Worm (Caenorhabditis elegans) whole organism, L4 larva: ENCODE data around the gene mig-13.
A peak's percentile ranks its signal among the peaks of the same experiment; 100 is the strongest.

Source experiments
- F26F4.8 ChIP-seq: fragments of 200-800 bp; sonication (Bioruptor generic); conservative IDR thresholded peaks from 2 replicates; pipeline ENCODE4 v1.3.6; 2022; ENCODE audit warnings: missing genetic modification characterization, missing compliant biosample characterization
- T26A8.4 ChIP-seq: fragments of 200-800 bp; sonication (Bioruptor generic); IDR thresholded peaks from 2 replicates; pipeline ENCODE4 v1.3.6; 2022; ENCODE audit warnings: missing genetic modification characterization, missing compliant biosample characterization
- arid-1 ChIP-seq: fragments of 200-800 bp; sonication (Bioruptor generic); conservative IDR thresholded peaks from 2 replicates; pipeline ENCODE4 v1.3.6; 2022; ENCODE audit warnings: missing genetic modification reagents, missing genetic modification characterization, missing compliant biosample characterization
- daf-16 ChIP-seq, 3 experiments: sonication (generic microtip); optimal IDR thresholded peaks; 2 replicates each; lab custom pipeline; 2016 to 2017; ENCODE audit warnings: missing genetic modification characterization in 3 of 3, missing genetic modification reagents in 3 of 3, mild to moderate bottlenecking in 2 of 3, missing compliant biosample characterization in 2 of 3, missing biosample characterization in 1 of 3, moderate library complexity in 1 of 3
- egl-27 ChIP-seq: sonication (generic microtip); optimal IDR thresholded peaks from 3 replicates; lab custom pipeline; 2017; ENCODE audit warnings: missing biosample characterization, missing genetic modification reagents, missing genetic modification characterization
- mdl-1 ChIP-seq, 2 experiments: fragments of 150-350 bp in 1 of 2; sonication (generic microtip) in 1 of 2; optimal IDR thresholded peaks; 2 replicates each; lab custom pipeline; 2014 to 2017; ENCODE audit warnings: missing biosample characterization in 2 of 2, missing genetic modification characterization in 2 of 2
- mdt-29 ChIP-seq: fragments of 200-800 bp; sonication (Bioruptor generic); IDR thresholded peaks from 2 replicates; pipeline ENCODE4 v1.3.6; 2022; ENCODE audit warnings: missing genetic modification reagents, missing genetic modification characterization, missing compliant biosample characterization
- unc-62 ChIP-seq, 3 experiments: fragments of 150-350 bp in 1 of 3; sonication (generic microtip); optimal IDR thresholded peaks in 2 of 3; peaks in 1 of 3; 1 replicate in 1 of 3; 2 replicates in 2 of 3; lab custom pipeline; 2014 to 2017; ENCODE audit warnings: missing biosample characterization in 3 of 3, missing genetic modification characterization in 3 of 3, missing genetic modification reagents in 3 of 3, missing genotype in 1 of 3

DNA sequence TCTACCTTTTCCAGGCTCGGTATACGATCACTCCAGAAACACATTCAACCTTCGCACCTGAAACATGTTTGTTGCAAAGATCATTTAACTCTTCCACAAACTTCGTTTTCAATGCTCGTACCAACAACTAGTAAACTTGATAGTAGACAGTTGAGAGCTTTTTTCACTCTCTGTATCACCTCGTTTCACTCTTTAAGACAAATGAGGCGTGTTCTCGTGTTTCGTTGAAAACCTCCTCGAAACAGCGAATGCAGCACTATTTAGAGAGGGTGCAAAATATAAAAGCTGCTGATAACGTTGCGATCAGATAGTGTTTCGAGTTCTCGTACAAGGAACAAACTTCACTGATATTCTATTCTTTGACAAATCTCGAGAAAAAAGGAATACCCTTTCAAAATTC, 6.9 kb downstream of the mig-13 start, which contains the start of gene F43C9.1:
- TF ChIP-seq egl-27 (tag; lab: Kevin White, UChicago) = no peak
- no peak for TF ChIP-seq T26A8.4 (GFP tag; lab: Robert Waterston, UW)
- TF ChIP-seq unc-62 (GFP tag; optimal IDR thresholded peaks at IDR 0.05 in 1 of 2; lab: Kevin White, UChicago) = no peak
- TF ChIP-seq unc-62 (tag; optimal IDR thresholded peaks at IDR 0.05; lab: Kevin White, UChicago) = no peak
- no peak for TF ChIP-seq F26F4.8 (GFP tag; lab: Robert Waterston, UW)
- TF ChIP-seq mdt-29 (GFP tag; lab: Robert Waterston, UW) = no peak
- TF ChIP-seq daf-16 (GFP tag; optimal IDR thresholded peaks at IDR 0.05; lab: Kevin White, UChicago) = no peak
- peak; percentile 8 for TF ChIP-seq daf-16 (tag; optimal IDR thresholded peaks at IDR 0.05; lab: Kevin White, UChicago)
- no peak for TF ChIP-seq mdl-1 (tag; optimal IDR thresholded peaks at IDR 0.05; lab: Kevin White, UChicago)
- TF ChIP-seq arid-1 (GFP tag; lab: Robert Waterston, UW) = no peak
